Fruit fly (Drosophila melanogaster) whole organism, embryonic: ENCODE measurements around the gene Rcd2.

ENCODE experiments used
- Bteb2 ChIP-seq: fragments of 200-800 bp; sonication (Bioruptor generic); optimal IDR thresholded peaks from 2 replicates; lab custom pipeline; 2016; ENCODE audit warnings: missing biosample characterization, missing genetic modification characterization
- CG10267 ChIP-seq: fragments of 200-800 bp; sonication (Bioruptor generic); optimal IDR thresholded peaks from 2 replicates; lab custom pipeline; 2018; ENCODE audit warnings: missing biosample characterization, mild to moderate bottlenecking, missing genetic modification characterization, moderate library complexity
- CG10366 ChIP-seq: fragments of 200-800 bp; sonication (Bioruptor generic); IDR thresholded peaks from 2 replicates; pipeline ENCODE4 v1.3.6; 2022; ENCODE audit warnings: missing biosample characterization, missing genetic modification characterization
- CG10462 ChIP-seq: fragments of 200-800 bp; sonication (Bioruptor generic); optimal IDR thresholded peaks from 2 replicates; lab custom pipeline; 2016; ENCODE audit warnings: missing biosample characterization, missing genetic modification characterization
- CG12104 ChIP-seq: fragments of 200-800 bp; sonication (Bioruptor generic); optimal IDR thresholded peaks from 3 replicates; lab custom pipeline; 2016; ENCODE audit warnings: missing biosample characterization, missing genetic modification characterization
- CG12769 ChIP-seq: fragments of 200-800 bp; sonication (Bioruptor generic); optimal IDR thresholded peaks from 2 replicates; lab custom pipeline; 2019; ENCODE audit warnings: missing biosample characterization, mild to moderate bottlenecking, missing genetic modification characterization, moderate library complexity
- CG13624 ChIP-seq: fragments of 200-800 bp; sonication (Bioruptor generic); optimal IDR thresholded peaks from 2 replicates; lab custom pipeline; 2016; ENCODE audit warnings: missing biosample characterization, missing genetic modification characterization
- CG17361 ChIP-seq: fragments of 200-800 bp; sonication (Bioruptor generic); IDR thresholded peaks from 3 replicates; pipeline ENCODE4 v1.3.6; 2022; ENCODE audit warnings: missing biosample characterization, missing genetic modification characterization
- CG18619 ChIP-seq: fragments of 200-800 bp; sonication (Bioruptor generic); optimal IDR thresholded peaks from 3 replicates; lab custom pipeline; 2017; ENCODE audit warnings: missing biosample characterization, mild to moderate bottlenecking, missing genetic modification characterization
- CG34376 ChIP-seq: fragments of 200-800 bp; sonication (Bioruptor generic); optimal IDR thresholded peaks from 2 replicates; lab custom pipeline; 2018; ENCODE audit warnings: missing biosample characterization, mild to moderate bottlenecking, missing genetic modification characterization
- CG3847 ChIP-seq: fragments of 200-800 bp; sonication (Bioruptor generic); IDR thresholded peaks from 2 replicates; pipeline ENCODE4 v1.3.6; 2022; ENCODE audit warnings: missing biosample characterization, missing genetic modification characterization
- CG4404 ChIP-seq: fragments of 200-800 bp; sonication (Bioruptor generic); IDR thresholded peaks from 2 replicates; pipeline ENCODE4 v1.3.6; 2022; ENCODE audit warnings: missing biosample characterization, missing genetic modification characterization
- CG5245 ChIP-seq: fragments of 200-800 bp; sonication (Bioruptor generic); optimal IDR thresholded peaks from 3 replicates; lab custom pipeline; 2016; ENCODE audit warnings: missing biosample characterization, missing genetic modification characterization
- CG9215 ChIP-seq: fragments of 200-800 bp; sonication (Bioruptor generic); IDR thresholded peaks from 2 replicates; pipeline ENCODE4 v1.3.6; 2022; ENCODE audit warnings: missing biosample characterization, missing genetic modification characterization
- CG9932 ChIP-seq: fragments of 200-800 bp; sonication (Bioruptor generic); IDR thresholded peaks from 2 replicates; pipeline ENCODE4 v1.3.6; 2022; ENCODE audit warnings: missing biosample characterization, missing genetic modification characterization
- D ChIP-seq, 2 experiments: fragments of 200-800 bp in 1 of 2; fragments of >200 bp in 1 of 2; sonication (Bioruptor generic) in 1 of 2; optimal IDR thresholded peaks; 2 replicates in 1 of 2; 3 replicates in 1 of 2; lab custom pipeline; 2017; ENCODE audit warnings: mild to moderate bottlenecking in 1 of 2, missing biosample characterization in 1 of 2, missing genetic modification characterization in 1 of 2, missing genetic modification reagents in 1 of 2
- Dref ChIP-seq: fragments of 200-800 bp; sonication (Bioruptor generic); IDR thresholded peaks from 2 replicates; pipeline ENCODE4 v1.3.6; 2022; ENCODE audit warnings: missing biosample characterization, missing genetic modification characterization
- ERR ChIP-seq: fragments of 200-800 bp; sonication (Bioruptor generic); optimal IDR thresholded peaks from 2 replicates; lab custom pipeline; 2016; ENCODE audit warnings: missing biosample characterization, missing genetic modification characterization
- Fer1 ChIP-seq: fragments of 200-800 bp; sonication (Bioruptor generic); optimal IDR thresholded peaks from 2 replicates; lab custom pipeline; 2017; ENCODE audit warnings: missing biosample characterization, mild to moderate bottlenecking, missing genetic modification characterization
- Jarid2 ChIP-seq: fragments of 200-800 bp; sonication (Bioruptor generic); optimal IDR thresholded peaks from 3 replicates; lab custom pipeline; 2017; ENCODE audit warnings: mild to moderate bottlenecking, missing biosample characterization, missing genetic modification reagents, missing genetic modification characterization
- Mes4 ChIP-seq: fragments of 200-800 bp; sonication (Bioruptor generic); optimal IDR thresholded peaks from 2 replicates; lab custom pipeline; 2016; ENCODE audit warnings: missing biosample characterization, missing genetic modification characterization
- PHDP ChIP-seq: fragments of 200-800 bp; sonication (Bioruptor generic); optimal IDR thresholded peaks from 3 replicates; lab custom pipeline; 2018; ENCODE audit warnings: missing biosample characterization, mild to moderate bottlenecking, missing genetic modification characterization, moderate library complexity
- Scr ChIP-seq: fragments of 200-800 bp; sonication (Bioruptor generic); IDR thresholded peaks from 2 replicates; pipeline ENCODE4 v1.3.6; 2022; ENCODE audit warnings: missing biosample characterization, missing genetic modification characterization; ENCODE audit not compliant: partially characterized antibody
- YL-1 ChIP-seq: fragments of 200-800 bp; sonication (Bioruptor generic); optimal IDR thresholded peaks from 3 replicates; lab custom pipeline; 2017; ENCODE audit warnings: missing biosample characterization, mild to moderate bottlenecking, missing genetic modification characterization
- ab ChIP-seq: fragments of 200-800 bp; sonication (Bioruptor generic); optimal IDR thresholded peaks from 2 replicates; lab custom pipeline; 2016; ENCODE audit warnings: missing biosample characterization, missing genetic modification characterization
- ash1 ChIP-seq: fragments of 200-800 bp; sonication (Bioruptor generic); optimal IDR thresholded peaks from 2 replicates; lab custom pipeline; 2018; ENCODE audit warnings: missing biosample characterization, mild to moderate bottlenecking, missing genetic modification characterization
- az2 ChIP-seq: fragments of 200-800 bp; sonication (Bioruptor generic); optimal IDR thresholded peaks from 3 replicates; lab custom pipeline; 2016; ENCODE audit warnings: missing biosample characterization, missing genetic modification characterization
- bcd ChIP-seq: fragments of 200-800 bp; sonication (Bioruptor generic); optimal IDR thresholded peaks from 2 replicates; lab custom pipeline; 2017; ENCODE audit warnings: missing biosample characterization, mild to moderate bottlenecking, missing genetic modification characterization
- bsh ChIP-seq, 2 experiments: fragments of 200-800 bp; sonication (Bioruptor generic); optimal IDR thresholded peaks; 2 replicates each; lab custom pipeline; 2017 to 2018; ENCODE audit warnings: mild to moderate bottlenecking in 2 of 2, missing biosample characterization in 2 of 2, missing genetic modification characterization in 2 of 2, moderate library complexity in 1 of 2
- crol ChIP-seq: fragments of 200-800 bp; sonication (Bioruptor generic); IDR thresholded peaks from 2 replicates; pipeline ENCODE4 v1.3.6; 2022; ENCODE audit warnings: missing biosample characterization, missing genetic modification characterization
- dmrt99B ChIP-seq: fragments of 200-800 bp; sonication (Bioruptor generic); optimal IDR thresholded peaks from 2 replicates; lab custom pipeline; 2018; ENCODE audit warnings: missing biosample characterization, mild to moderate bottlenecking, missing genetic modification characterization, moderate library complexity
- dpn ChIP-seq, 2 experiments: fragments of 200-800 bp; sonication (Bioruptor generic); optimal IDR thresholded peaks; 3 replicates each; lab custom pipeline; 2016; ENCODE audit warnings: missing biosample characterization in 2 of 2, missing genetic modification characterization in 2 of 2
- exex ChIP-seq: fragments of 200-800 bp; sonication (Bioruptor generic); optimal IDR thresholded peaks from 4 replicates; lab custom pipeline; 2018; ENCODE audit warnings: missing biosample characterization, mild to moderate bottlenecking, missing genetic modification characterization, moderate library complexity
- fd3F ChIP-seq: fragments of 200-800 bp; sonication (Bioruptor generic); optimal IDR thresholded peaks from 2 replicates; lab custom pipeline; 2018; ENCODE audit warnings: missing biosample characterization, mild to moderate bottlenecking, missing genetic modification characterization, moderate library complexity
- gcm ChIP-seq: fragments of 200-800 bp; sonication (Bioruptor generic); optimal IDR thresholded peaks from 2 replicates; lab custom pipeline; 2019; ENCODE audit warnings: missing biosample characterization, mild to moderate bottlenecking, missing genetic modification characterization, moderate library complexity
- gt ChIP-seq: fragments of 200-800 bp; sonication (Bioruptor generic); IDR thresholded peaks from 2 replicates; pipeline ENCODE4 v1.3.6; 2022; ENCODE audit warnings: missing biosample characterization, missing genetic modification characterization
- insv ChIP-seq, 2 experiments: fragments of 200-800 bp; sonication (Bioruptor generic); optimal IDR thresholded peaks; 3 replicates each; lab custom pipeline; 2016 to 2018; ENCODE audit warnings: missing biosample characterization in 2 of 2, missing genetic modification characterization in 2 of 2
- jigr1 ChIP-seq: fragments of 200-800 bp; sonication (Bioruptor generic); IDR thresholded peaks from 3 replicates; pipeline ENCODE4 v1.3.6; 2022; ENCODE audit warnings: missing biosample characterization, missing genetic modification characterization
- lilli ChIP-seq: fragments of 200-800 bp; sonication (Bioruptor generic); optimal IDR thresholded peaks from 3 replicates; lab custom pipeline; 2016; ENCODE audit warnings: missing biosample characterization, missing genetic modification characterization
- luna ChIP-seq: fragments of 200-800 bp; sonication (Bioruptor generic); optimal IDR thresholded peaks from 2 replicates; lab custom pipeline; 2016; ENCODE audit warnings: missing biosample characterization, missing genetic modification characterization
- nmo ChIP-seq: fragments of 200-800 bp; sonication (Bioruptor generic); optimal IDR thresholded peaks from 2 replicates; lab custom pipeline; 2018; ENCODE audit warnings: missing biosample characterization, mild to moderate bottlenecking, missing genetic modification characterization, moderate library complexity
- oc ChIP-seq: fragments of 200-800 bp; sonication (Bioruptor generic); optimal IDR thresholded peaks from 2 replicates; lab custom pipeline; 2018; ENCODE audit warnings: missing biosample characterization, mild to moderate bottlenecking, missing genetic modification characterization, moderate library complexity
- sens-2 ChIP-seq: fragments of 200-800 bp; sonication (Bioruptor generic); IDR thresholded peaks from 2 replicates; pipeline ENCODE4 v1.3.6; 2022; ENCODE audit warnings: missing biosample characterization, missing genetic modification characterization
- sima ChIP-seq: fragments of 200-800 bp; sonication (Bioruptor generic); optimal IDR thresholded peaks from 2 replicates; lab custom pipeline; 2016; ENCODE audit warnings: missing biosample characterization, missing genetic modification characterization
- sr ChIP-seq: fragments of 200-800 bp; sonication (Bioruptor generic); IDR thresholded peaks from 3 replicates; pipeline ENCODE4 v1.3.6; 2022; ENCODE audit warnings: missing biosample characterization, missing genetic modification characterization
- ssp ChIP-seq: fragments of 200-800 bp; sonication (Bioruptor generic); IDR thresholded peaks from 2 replicates; pipeline ENCODE4 v1.3.6; 2022; ENCODE audit warnings: missing biosample characterization, missing genetic modification characterization
- tll ChIP-seq, 2 experiments: fragments of 200-800 bp in 1 of 2; fragments of >200 bp in 1 of 2; sonication (Bioruptor generic) in 1 of 2; optimal IDR thresholded peaks; 2 replicates each; lab custom pipeline; 2017 to 2019; ENCODE audit warnings: missing biosample characterization in 2 of 2, missing genetic modification characterization in 2 of 2, mild to moderate bottlenecking in 1 of 2, moderate library complexity in 1 of 2
- trem ChIP-seq: fragments of 200-800 bp; optimal IDR thresholded peaks from 3 replicates; lab custom pipeline; 2019; ENCODE audit warnings: missing biosample characterization, mild to moderate bottlenecking, missing genetic modification characterization, moderate library complexity
- z ChIP-seq: fragments of 200-800 bp; sonication (Bioruptor generic); IDR thresholded peaks from 3 replicates; pipeline ENCODE4 v1.3.6; 2022; ENCODE audit warnings: missing biosample characterization, missing genetic modification characterization

The Rcd2 gene

dm6 chr3L:20509121-20509934 is 30.9 kb downstream of the Rcd2 start (continued):
- TF ChIP-seq dmrt99B (tag; lab: Kevin White, UChicago) (peak; percentile 78), sens-2 (GFP tag; lab: Robert Waterston, UW) (no peak), CG3847 (no peak), CG18619 (GFP tag; lab: Kevin White, UChicago) (peak; percentile 81), Mes4 (GFP tag; lab: Kevin White, UChicago) (peak; percentile 45), CG5245 (GFP tag; lab: Kevin White, UChicago) (peak; percentile 20), Scr (GFP tag; lab: Robert Waterston, UW) (no peak), gcm (GFP tag; lab: Kevin White, UChicago) (peak; percentile 69), lilli (GFP tag; lab: Kevin White, UChicago) (peak; percentile 87), crol (GFP tag; lab: Robert Waterston, UW) (peak; percentile 44; the same call in 1 of the 2 replicates), nmo (peak; percentile 89), z (GFP tag; lab: Robert Waterston, UW) (no peak), exex (tag; lab: Kevin White, UChicago) (peak; percentile 51), sima (GFP tag; lab: Kevin White, UChicago) (no peak), bcd (GFP tag; lab: Kevin White, UChicago) (peak; percentile 82), CG9932 (GFP tag; lab: Robert Waterston, UW) (peak; percentile 54), oc (peak; percentile 38), Fer1 (GFP tag; lab: Kevin White, UChicago) (peak; percentile 84), fd3F (GFP tag; lab: Kevin White, UChicago) (peak; percentile 68), D (optimal IDR thresholded peaks at IDR 0.05; lab: Kevin White, UChicago) (no peak), D (GFP tag; optimal IDR thresholded peaks at IDR 0.05; lab: Kevin White, UChicago) (peak; percentile 70), CG12104 (peak; percentile 77), bsh (GFP tag; optimal IDR thresholded peaks at IDR 0.05; lab: Kevin White, UChicago) (peak; percentile 69 to 82), insv (GFP tag; optimal IDR thresholded peaks at IDR 0.05; lab: Kevin White, UChicago) (peak in 1 of 2 experiments; percentile 45), Jarid2 (GFP tag; lab: Kevin White, UChicago) (peak; percentile 16), YL-1 (peak; percentile 40), gt (no peak), tll (GFP tag; optimal IDR thresholded peaks at IDR 0.05; lab: Kevin White, UChicago) (no peak), ssp (GFP tag; lab: Robert Waterston, UW) (no peak), CG34376 (peak; percentile 58), ab (GFP tag; lab: Kevin White, UChicago) (no peak), CG10462 (GFP tag; lab: Kevin White, UChicago) (peak; percentile 49), az2 (GFP tag; lab: Kevin White, UChicago) (peak; percentile 69), CG4404 (GFP tag; lab: Robert Waterston, UW) (no peak), CG17361 (GFP tag; lab: Robert Waterston, UW) (peak; percentile 93), jigr1 (GFP tag; lab: Robert Waterston, UW) (no peak), Bteb2 (peak; percentile 67), CG10267 (tag; lab: Kevin White, UChicago) (peak; percentile 82), PHDP (tag; lab: Kevin White, UChicago) (peak; percentile 81), CG9215 (GFP tag; lab: Robert Waterston, UW) (peak; percentile 48), luna (GFP tag; lab: Kevin White, UChicago) (no peak), ERR (GFP tag; lab: Kevin White, UChicago) (peak; percentile 52), CG12769 (tag; lab: Kevin White, UChicago) (no peak), trem (tag; lab: Kevin White, UChicago) (peak; percentile 58), Dref (GFP tag; lab: Robert Waterston, UW) (no peak), CG10366 (GFP tag; lab: Robert Waterston, UW) (peak; percentile 23), CG13624 (GFP tag; lab: Kevin White, UChicago) (peak; percentile 83), sr (GFP tag; lab: Robert Waterston, UW) (no peak), dpn (GFP tag; optimal IDR thresholded peaks at IDR 0.05; lab: Kevin White, UChicago) (peak; percentile 66 to 76), ash1 (GFP tag; lab: Kevin White, UChicago) (no peak)
